Worm (Caenorhabditis elegans): Measurements from ENCODE around the gene Y22D7AL.6.

DNA sequence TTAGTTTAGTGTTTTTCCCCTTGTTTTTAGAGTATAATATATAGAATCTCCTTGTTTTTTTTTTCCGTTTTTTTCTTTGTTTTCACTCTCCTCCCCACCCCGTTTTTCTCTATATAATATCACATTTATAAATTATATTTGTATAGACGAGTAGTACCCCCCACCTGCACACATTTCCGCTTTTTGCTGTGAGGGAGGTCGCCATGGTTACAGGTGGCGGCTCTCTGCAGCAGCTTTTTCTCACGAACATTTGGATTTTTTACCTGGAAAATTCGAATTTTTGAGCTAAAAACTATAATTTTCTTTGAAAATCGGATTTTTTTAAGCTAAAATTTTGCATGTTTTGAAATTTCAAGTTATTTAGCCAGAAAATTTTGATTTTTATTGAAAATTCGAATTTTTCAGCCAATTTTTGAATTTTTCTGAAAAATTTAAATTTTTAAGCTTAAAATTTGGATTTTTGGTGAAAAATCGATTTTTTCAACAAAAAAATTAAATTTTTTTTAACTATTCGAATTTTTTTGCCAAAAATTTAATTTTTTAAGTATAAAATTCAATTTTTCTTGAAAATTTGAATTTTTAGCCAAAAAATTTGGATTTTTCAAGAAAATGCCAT lies 21.0 kb downstream of the Y22D7AL.6 start:
- no peak for TF ChIP-seq ama-1 (optimal IDR thresholded peaks at IDR 0.05)
- TF ChIP-seq hmg-4 (GFP tag; optimal IDR thresholded peaks at IDR 0.05), result no peak

All from whole organism, early embryonic.